Worm (Caenorhabditis elegans) whole organism, L4 larva: ENCODE data around the gene F21E9.2.
"Not testable (repeated sequence)": the region's sequence is repeated elsewhere in the genome, so short reads cannot be mapped to it uniquely, and the experiment has no call there.

Experiments used
- F26F4.8 ChIP-seq: fragments of 200-800 bp; sonication (Bioruptor generic); conservative IDR thresholded peaks from 2 replicates; pipeline ENCODE4 v1.3.6; 2022; ENCODE audit warnings: missing genetic modification characterization, missing compliant biosample characterization
- F44E2.7 ChIP-seq: fragments of 200-800 bp; sonication (Bioruptor generic); IDR thresholded peaks from 2 replicates; pipeline ENCODE4 v2.1.2; 2022; ENCODE audit warnings: missing genetic modification characterization, missing compliant biosample characterization
- T26A8.4 ChIP-seq: fragments of 200-800 bp; sonication (Bioruptor generic); IDR thresholded peaks from 2 replicates; pipeline ENCODE4 v1.3.6; 2022; ENCODE audit warnings: missing genetic modification characterization, missing compliant biosample characterization
- Y105C5A.15 ChIP-seq: fragments of 200-800 bp; sonication (Bioruptor generic); IDR thresholded peaks from 2 replicates; pipeline ENCODE4 v1.3.6; 2022; ENCODE audit warnings: missing genetic modification characterization, missing compliant biosample characterization
- Y48G9A.11 ChIP-seq: fragments of 200-800 bp; sonication (Bioruptor generic); IDR thresholded peaks from 2 replicates; pipeline ENCODE4 v1.3.6; 2022; ENCODE audit warnings: missing genetic modification reagents, missing genetic modification characterization, missing compliant biosample characterization
- Y75B8A.6 ChIP-seq: fragments of 200-800 bp; sonication (Bioruptor generic); IDR thresholded peaks from 2 replicates; pipeline ENCODE4 v1.3.6; 2022; ENCODE audit warnings: missing genetic modification reagents, missing genetic modification characterization, missing compliant biosample characterization
- ZK337.2 ChIP-seq: fragments of 200-800 bp; sonication (Bioruptor generic); IDR thresholded peaks from 2 replicates; pipeline ENCODE4 v1.3.6; 2022; ENCODE audit warnings: missing genetic modification reagents, missing genetic modification characterization, missing compliant biosample characterization
- arid-1 ChIP-seq: fragments of 200-800 bp; sonication (Bioruptor generic); conservative IDR thresholded peaks from 2 replicates; pipeline ENCODE4 v1.3.6; 2022; ENCODE audit warnings: missing genetic modification reagents, missing genetic modification characterization, missing compliant biosample characterization
- attf-4 ChIP-seq: sonication (generic microtip); optimal IDR thresholded peaks from 3 replicates; lab custom pipeline; 2017; ENCODE audit warnings: missing biosample characterization, missing genetic modification characterization
- ceh-20 ChIP-seq: fragments of 200-800 bp; sonication (Bioruptor generic); IDR thresholded peaks from 2 replicates; pipeline ENCODE4 v1.3.6; 2022; ENCODE audit warnings: missing genetic modification reagents, missing genetic modification characterization, missing compliant biosample characterization
- ceh-44 ChIP-seq: fragments of 200-800 bp; sonication (Bioruptor generic); IDR thresholded peaks from 2 replicates; pipeline ENCODE4 v1.3.6; 2022; ENCODE audit warnings: missing genetic modification reagents, missing genetic modification characterization, missing compliant biosample characterization
- ces-1 ChIP-seq: fragments of 150-350 bp; sonication (generic microtip); optimal IDR thresholded peaks from 4 replicates; lab custom pipeline; 2014; ENCODE audit warnings: missing biosample characterization, missing genetic modification reagents, missing genetic modification characterization
- ctbp-1 ChIP-seq: fragments of 200-800 bp; sonication (Bioruptor generic); IDR thresholded peaks from 2 replicates; pipeline ENCODE4 v1.3.6; 2022; ENCODE audit warnings: missing genetic modification reagents, missing genetic modification characterization, missing compliant biosample characterization
- daf-19 ChIP-seq: fragments of 200-800 bp; sonication (Bioruptor generic); conservative IDR thresholded peaks from 2 replicates; pipeline ENCODE4 v1.3.6; 2022; ENCODE audit warnings: missing genetic modification characterization, missing compliant biosample characterization
- daf-8 ChIP-seq: fragments of 200-800 bp; sonication (Bioruptor generic); IDR thresholded peaks from 2 replicates; pipeline ENCODE4 v1.3.6; 2022; ENCODE audit warnings: missing genetic modification characterization, missing compliant biosample characterization
- dmd-6 ChIP-seq: fragments of 200-800 bp; sonication (Bioruptor generic); IDR thresholded peaks from 2 replicates; pipeline ENCODE4 v1.3.6; 2022; ENCODE audit warnings: missing genetic modification reagents, missing genetic modification characterization, missing compliant biosample characterization
- dmd-8 ChIP-seq: fragments of 200-800 bp; sonication (Bioruptor generic); IDR thresholded peaks from 2 replicates; pipeline ENCODE4 v1.3.6; 2022; ENCODE audit warnings: missing genetic modification characterization, missing compliant biosample characterization
- dmd-9 ChIP-seq: fragments of 200-800 bp; sonication (Bioruptor generic); IDR thresholded peaks from 2 replicates; pipeline ENCODE4 v1.3.6; 2022; ENCODE audit warnings: missing genetic modification reagents, missing genetic modification characterization, missing compliant biosample characterization
- dpl-1 ChIP-seq: fragments of 150-350 bp; optimal IDR thresholded peaks from 2 replicates; lab custom pipeline; 2014; ENCODE audit warnings: missing biosample characterization, missing genetic modification reagents, missing genetic modification characterization
- egl-43 ChIP-seq: fragments of 200-800 bp; sonication (Bioruptor generic); IDR thresholded peaks from 2 replicates; pipeline ENCODE4 v1.3.6; 2022; ENCODE audit warnings: missing genetic modification reagents, missing genetic modification characterization, missing compliant biosample characterization
- lim-7 ChIP-seq: fragments of 200-800 bp; sonication (Bioruptor generic); IDR thresholded peaks from 2 replicates; pipeline ENCODE4 v1.3.6; 2022; ENCODE audit warnings: missing genetic modification characterization, missing compliant biosample characterization
- lin-1 ChIP-seq: fragments of 200-800 bp; sonication (Bioruptor generic); IDR thresholded peaks from 2 replicates; pipeline ENCODE4 v1.3.6; 2022; ENCODE audit warnings: missing genetic modification reagents, missing genetic modification characterization, missing compliant biosample characterization
- lin-38 ChIP-seq: fragments of 200-800 bp; sonication (Bioruptor generic); IDR thresholded peaks from 2 replicates; pipeline ENCODE4 v1.3.6; 2022; ENCODE audit warnings: missing genetic modification reagents, missing genetic modification characterization, missing compliant biosample characterization
- lsy-2 ChIP-seq, 2 experiments: fragments of 150-350 bp in 1 of 2; sonication (generic microtip) in 1 of 2; optimal IDR thresholded peaks; 2 replicates each; lab custom pipeline; 2014 to 2017; ENCODE audit warnings: missing biosample characterization in 2 of 2, missing genetic modification characterization in 2 of 2
- madf-5 ChIP-seq, 2 experiments: fragments of 200-800 bp; sonication (Bioruptor generic); IDR thresholded peaks; 2 replicates each; pipeline ENCODE4 v1.3.6; 2022; ENCODE audit warnings: missing compliant biosample characterization in 2 of 2, missing genetic modification characterization in 2 of 2
- madf-9 ChIP-seq: fragments of 200-800 bp; sonication (Bioruptor generic); conservative IDR thresholded peaks from 2 replicates; pipeline ENCODE4 v1.3.6; 2022; ENCODE audit warnings: missing genetic modification reagents, missing genetic modification characterization, missing compliant biosample characterization
- mdt-29 ChIP-seq: fragments of 200-800 bp; sonication (Bioruptor generic); IDR thresholded peaks from 2 replicates; pipeline ENCODE4 v1.3.6; 2022; ENCODE audit warnings: missing genetic modification reagents, missing genetic modification characterization, missing compliant biosample characterization
- nhr-41 ChIP-seq: fragments of 200-800 bp; sonication (Bioruptor generic); IDR thresholded peaks from 2 replicates; pipeline ENCODE4 v1.3.6; 2022; ENCODE audit warnings: missing genetic modification reagents, missing genetic modification characterization, missing compliant biosample characterization
- pha-4 ChIP-seq, 2 experiments: fragments of 150-350 bp in 1 of 2; fragments of 200-800 bp in 1 of 2; sonication (Bioruptor generic) in 1 of 2; IDR thresholded peaks in 1 of 2; optimal IDR thresholded peaks in 1 of 2; 2 replicates each; pipeline versions ENCODE4 v1.3.6 to Lab custom; 2014 to 2022; ENCODE audit warnings: missing genetic modification characterization in 2 of 2, missing genetic modification reagents in 2 of 2, missing biosample characterization in 1 of 2, missing compliant biosample characterization in 1 of 2
- php-3 ChIP-seq: fragments of 200-800 bp; sonication (Bioruptor generic); IDR thresholded peaks from 2 replicates; pipeline ENCODE4 v1.3.6; 2022; ENCODE audit warnings: missing genetic modification reagents, missing genetic modification characterization, missing compliant biosample characterization
- saeg-2 ChIP-seq: fragments of 200-800 bp; sonication (Bioruptor generic); IDR thresholded peaks from 2 replicates; pipeline ENCODE4 v1.3.6; 2022; ENCODE audit warnings: missing genetic modification reagents, missing genetic modification characterization, missing compliant biosample characterization
- snpc-1.2 ChIP-seq: fragments of 200-800 bp; sonication (Bioruptor generic); IDR thresholded peaks from 2 replicates; pipeline ENCODE4 v1.3.6; 2022; ENCODE audit warnings: missing genetic modification reagents, missing genetic modification characterization, missing compliant biosample characterization
- spr-3 ChIP-seq: fragments of 200-800 bp; sonication (Bioruptor generic); optimal IDR thresholded peaks from 2 replicates; lab custom pipeline; 2018; ENCODE audit warnings: mild to moderate bottlenecking, missing genetic modification characterization, missing compliant biosample characterization
- tag-97 ChIP-seq: fragments of 200-800 bp; sonication (Bioruptor generic); IDR thresholded peaks from 2 replicates; pipeline ENCODE4 v1.3.6; 2022; ENCODE audit warnings: missing genetic modification characterization, missing compliant biosample characterization
- tra-1 ChIP-seq: fragments of 200-800 bp; sonication (Bioruptor generic); IDR thresholded peaks from 2 replicates; pipeline ENCODE4 v1.3.6; 2022; ENCODE audit warnings: missing genetic modification reagents, missing genetic modification characterization, missing compliant biosample characterization
- vab-7 ChIP-seq: fragments of 200-800 bp; sonication (Bioruptor generic); IDR thresholded peaks from 2 replicates; pipeline ENCODE4 v1.3.6; 2022; ENCODE audit warnings: missing genetic modification reagents, missing genetic modification characterization, missing compliant biosample characterization
- zfp-3 ChIP-seq: fragments of 200-800 bp; sonication (Bioruptor generic); conservative IDR thresholded peaks from 2 replicates; pipeline ENCODE4 v1.3.6; 2022; ENCODE audit warnings: missing genetic modification reagents, missing genetic modification characterization, missing compliant biosample characterization
- zip-2 ChIP-seq: fragments of 150-350 bp; optimal IDR thresholded peaks from 2 replicates; lab custom pipeline; 2014; ENCODE audit warnings: missing biosample characterization, missing genetic modification characterization

Gene F21E9.2

ce11 chrX:1379391-1379790, 49.6 kb upstream of the F21E9.2 start (continued):
- TF ChIP-seq F44E2.7 (GFP tag; lab: Robert Waterston, UW) = peak; percentile 89; the same call in 1 of the 2 replicates
- TF ChIP-seq attf-4 (tag; lab: Kevin White, UChicago) = no peak
- TF ChIP-seq tra-1 (GFP tag; lab: Robert Waterston, UW) = peak; percentile 67
- peak; percentile 87; the same call in 1 of the 2 replicates for TF ChIP-seq nhr-41 (GFP tag; lab: Robert Waterston, UW)
- peak; percentile 80 for TF ChIP-seq spr-3 (GFP tag; lab: Kevin White, UChicago)
- no peak for TF ChIP-seq daf-19 (GFP tag; lab: Robert Waterston, UW)
- no peak for TF ChIP-seq saeg-2
- no peak for TF ChIP-seq ces-1 (GFP tag; lab: Kevin White, UChicago)
- peak; percentile 71 for TF ChIP-seq php-3 (GFP tag; lab: Robert Waterston, UW)
- TF ChIP-seq lsy-2 (tag; optimal IDR thresholded peaks at IDR 0.05; lab: Kevin White, UChicago) = peak; percentile 3 to 48
- peak; percentile 71 for TF ChIP-seq zip-2 (tag; lab: Kevin White, UChicago)
- TF ChIP-seq T26A8.4 (GFP tag; lab: Robert Waterston, UW) = peak; percentile 88
- peak; percentile 4 for TF ChIP-seq dpl-1

- 0 out of 2 replicates have a peak, but pooled peaks have one; percentile 39 for TF ChIP-seq ceh-20 (GFP tag; lab: Robert Waterston, UW)
- peak; percentile 96 for TF ChIP-seq arid-1
- peak; percentile 36; the same call in 1 of the 2 replicates for TF ChIP-seq T26A8.4 (GFP tag; lab: Robert Waterston, UW)
- TF ChIP-seq daf-8 (GFP tag; lab: Robert Waterston, UW) = peak; percentile 87; the same call in 1 of the 2 replicates
- 0 out of 2 replicates have a peak, but pooled peaks have one; percentile 52 for TF ChIP-seq ZK337.2 (GFP tag; lab: Robert Waterston, UW)
- peak; percentile 94 for TF ChIP-seq pha-4 (GFP tag; IDR thresholded peaks at IDR 0.05; lab: Robert Waterston, UW)
- TF ChIP-seq pha-4 (tag; optimal IDR thresholded peaks at IDR 0.05; lab: Kevin White, UChicago) = not testable (repeated sequence)
- TF ChIP-seq madf-9 = peak; percentile 87
- TF ChIP-seq lin-38 (GFP tag; lab: Robert Waterston, UW) = peak; percentile 72
- TF ChIP-seq vab-7 (GFP tag; lab: Robert Waterston, UW) = peak; percentile 91
- TF ChIP-seq lim-7 (GFP tag; lab: Robert Waterston, UW) = peak; percentile 79
- peak; percentile 99 for TF ChIP-seq mdt-29
- TF ChIP-seq snpc-1.2 (GFP tag; lab: Robert Waterston, UW) = peak; percentile 97
- peak; percentile 82; the same call in 1 of the 2 replicates for TF ChIP-seq F44E2.7 (GFP tag; lab: Robert Waterston, UW)
- TF ChIP-seq tra-1 (GFP tag; lab: Robert Waterston, UW) = peak; percentile 92
- TF ChIP-seq dmd-6 (GFP tag; lab: Robert Waterston, UW) = peak; percentile 62
- peak; percentile 66 for TF ChIP-seq dmd-8 (GFP tag; lab: Robert Waterston, UW)
- TF ChIP-seq ctbp-1 (GFP tag; lab: Robert Waterston, UW) = peak; percentile 92
- TF ChIP-seq F26F4.8 (GFP tag; lab: Robert Waterston, UW) = peak; percentile 82
- peak; percentile 92; the same call in 1 of the 2 replicates for TF ChIP-seq tag-97
- peak; percentile 47; the same call in 1 of the 2 replicates for TF ChIP-seq php-3 (GFP tag; lab: Robert Waterston, UW)
- peak; percentile 97 for TF ChIP-seq lin-1 (GFP tag; lab: Robert Waterston, UW)
- peak; percentile 88 for TF ChIP-seq egl-43
- TF ChIP-seq Y105C5A.15 (GFP tag; lab: Robert Waterston, UW) = peak; percentile 99
- peak; percentile 76; the same call in 1 of the 2 replicates for TF ChIP-seq dmd-9 (GFP tag; lab: Robert Waterston, UW)
- peak; percentile 97 for TF ChIP-seq ceh-44
- TF ChIP-seq nhr-41 (GFP tag; lab: Robert Waterston, UW) = peak; percentile 92
- peak; percentile 89; the same call in 1 of the 2 replicates for TF ChIP-seq Y75B8A.6 (GFP tag; lab: Robert Waterston, UW)
- peak; percentile 69 for TF ChIP-seq zfp-3 (GFP tag; lab: Robert Waterston, UW)
- TF ChIP-seq madf-5 (GFP tag; IDR thresholded peaks at IDR 0.05; lab: Robert Waterston, UW) = peak; percentile 96 to 97
- peak; percentile 93 for TF ChIP-seq Y48G9A.11 (GFP tag; lab: Robert Waterston, UW)
- TF ChIP-seq saeg-2 = peak; percentile 51; the same call in 1 of the 2 replicates
Observed at ce11 chrX:1375071-1375470, 45.3 kb upstream of the F21E9.2 start.
